Worm (Caenorhabditis elegans): ENCODE results near the gene nduv-2.
A peak's percentile ranks its signal among the peaks of the same experiment; 100 is the strongest.

nduv-2 gene

DNA sequence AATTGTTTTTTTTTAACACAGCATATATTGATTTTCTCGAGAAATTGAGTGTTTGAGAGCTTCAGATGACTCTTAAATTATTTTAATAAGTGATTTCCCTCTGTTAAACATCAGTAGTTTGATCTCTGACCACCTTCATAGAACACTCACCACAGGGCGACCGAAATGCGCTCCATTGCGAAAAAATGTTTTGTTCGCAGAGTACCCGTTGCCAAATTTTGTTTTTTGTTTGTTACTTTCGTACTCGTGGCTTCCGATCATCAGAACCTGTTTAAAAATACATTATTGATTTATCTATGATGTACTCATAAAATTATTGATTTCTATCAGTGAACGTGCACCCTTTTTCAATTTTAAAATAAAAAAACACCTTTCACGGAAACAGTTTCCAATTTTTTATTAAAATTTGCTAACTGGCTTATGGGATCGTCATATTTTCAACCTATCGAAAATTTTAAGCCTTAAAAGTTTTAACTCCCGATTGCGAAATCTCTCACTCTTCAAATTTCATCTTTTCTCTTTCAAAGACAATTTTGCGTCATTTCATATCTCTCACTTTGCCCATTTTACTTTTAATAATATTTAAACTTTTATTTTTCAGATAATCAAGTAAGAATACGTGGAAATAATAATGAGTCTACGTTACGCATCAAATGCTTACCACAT is 35.4 kb upstream of the nduv-2 start, which contains the start of gene letm-1 (continued):
- TF ChIP-seq nhr-120 (GFP tag; IDR thresholded peaks at IDR 0.05) (no peak), hlh-26 (GFP tag; conservative IDR thresholded peaks at IDR 0.05) (no peak), B0019.2 (GFP tag; conservative IDR thresholded peaks at IDR 0.05) (no peak), F55B11.4 (tag; optimal IDR thresholded peaks at IDR 0.05; ENCODE audit: borderline replicate concordance, insufficient read depth) (no peak), tbx-9 (tag; optimal IDR thresholded peaks at IDR 0.05; ENCODE audit: borderline replicate concordance) (no peak), lin-26 (GFP tag; IDR thresholded peaks at IDR 0.05) (peak; percentile 15; the same call in 1 of the 2 replicates), cebp-1 (GFP tag; IDR thresholded peaks at IDR 0.05) (peak; percentile 38; the same call in 1 of the 2 replicates), cebp-1 (tag; optimal IDR thresholded peaks at IDR 0.05) (peak; percentile 92), ceh-91 (GFP tag; IDR thresholded peaks at IDR 0.05) (no peak), nhr-80 (tag; optimal IDR thresholded peaks at IDR 0.05) (peak; percentile 51), dpl-1 (GFP tag; optimal IDR thresholded peaks at IDR 0.05) (no peak), bed-1 (GFP tag; IDR thresholded peaks at IDR 0.05) (no peak), B0336.3 (GFP tag; IDR thresholded peaks at IDR 0.05) (no peak)

DNA sequence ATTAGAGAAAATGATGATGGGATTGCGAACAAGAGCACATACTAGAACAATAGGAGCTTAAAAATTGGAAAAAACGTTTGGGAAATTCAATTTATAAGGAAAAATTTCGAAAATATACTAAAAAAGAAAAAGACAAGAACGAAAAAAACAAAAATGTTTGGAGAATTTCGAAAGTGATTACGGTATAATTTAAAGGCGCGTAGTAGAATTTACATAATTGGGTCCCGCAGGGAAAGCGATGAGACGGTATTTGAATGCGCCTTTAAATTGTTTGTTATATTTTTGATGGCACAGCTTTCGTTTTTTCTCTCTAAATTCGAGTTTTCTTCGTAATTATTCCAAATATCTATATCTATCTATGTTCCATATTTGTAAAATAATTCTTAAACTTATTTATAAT is 34.7 kb upstream of the nduv-2 start:
- TF ChIP-seq snpc-4 (GFP tag; optimal IDR thresholded peaks at IDR 0.05) (no peak), snpc-4 (tag; optimal IDR thresholded peaks at IDR 0.05) (no peak), akir-1 (GFP tag; optimal IDR thresholded peaks at IDR 0.05) (no peak), ceh-100 (GFP tag; IDR thresholded peaks at IDR 0.05) (no peak), rec-8 (tag; optimal IDR thresholded peaks at IDR 0.05) (no peak), lsl-1 (GFP tag; optimal IDR thresholded peaks at IDR 0.05) (peak; percentile 90), mcd-1 (GFP tag; IDR thresholded peaks at IDR 0.05) (no peak), ZK185.1 (tag; optimal IDR thresholded peaks at IDR 0.05; ENCODE audit: poor library complexity, severe bottlenecking) (no peak), B0336.3 (GFP tag; IDR thresholded peaks at IDR 0.05) (no peak), madf-10 (tag; optimal IDR thresholded peaks at IDR 0.05) (no peak), B0261.1 (tag; optimal IDR thresholded peaks at IDR 0.05) (no peak), D2030.7 (GFP tag; IDR thresholded peaks at IDR 0.05) (peak; percentile 42; the same call in 1 of the 2 replicates), xnd-1 (tag; optimal IDR thresholded peaks at IDR 0.05) (peak; percentile 80), hlh-26 (GFP tag; conservative IDR thresholded peaks at IDR 0.05) (no peak), ceh-79 (tag; optimal IDR thresholded peaks at IDR 0.05) (no peak), C06A6.2 (GFP tag; conservative IDR thresholded peaks at IDR 0.05) (no peak), lin-54 (GFP tag; optimal IDR thresholded peaks at IDR 0.05) (peak; percentile 37), ceh-27 (GFP tag; optimal IDR thresholded peaks at IDR 0.05) (no peak), hsf-1 (GFP tag; IDR thresholded peaks at IDR 0.05) (peak; percentile 16; the same call in 1 of the 2 replicates), F57A8.1 (GFP tag; optimal IDR thresholded peaks at IDR 0.05) (no peak), efl-1 (GFP tag; optimal IDR thresholded peaks at IDR 0.05) (no peak), lag-1 (GFP tag; IDR thresholded peaks at IDR 0.05) (no peak), attf-5 (GFP tag; optimal IDR thresholded peaks at IDR 0.05) (no peak), nhr-179 (tag; optimal IDR thresholded peaks at IDR 0.05) (no peak), F33H1.4 (GFP tag; IDR thresholded peaks at IDR 0.05) (peak; percentile 88), F57C9.4 (tag; optimal IDR thresholded peaks at IDR 0.05) (no peak), lsy-27 (tag; optimal IDR thresholded peaks at IDR 0.05; ENCODE audit: borderline replicate concordance, insufficient read depth) (no peak), egl-44 (GFP tag; IDR thresholded peaks at IDR 0.05) (no peak), ztf-18 (tag; optimal IDR thresholded peaks at IDR 0.05) (no peak), him-1 (tag; optimal IDR thresholded peaks at IDR 0.05) (no peak), mes-4 (tag; optimal IDR thresholded peaks at IDR 0.05) (no peak), bed-1 (GFP tag; IDR thresholded peaks at IDR 0.05) (no peak), madf-8 (GFP tag; conservative IDR thresholded peaks at IDR 0.05) (peak; percentile 63), let-526 (GFP tag; IDR thresholded peaks at IDR 0.05) (no peak), ets-4 (GFP tag; optimal IDR thresholded peaks at IDR 0.05) (no peak), Y53F4B.3 (GFP tag; IDR thresholded peaks at IDR 0.05) (no peak), madf-6 (GFP tag; IDR thresholded peaks at IDR 0.05) (peak; percentile 88)

All from whole organism, young adult.